Fruit fly (Drosophila melanogaster) whole organism, adult: ENCODE measurements around the gene CG7110.
"Not testable (repeated sequence)": the region's sequence is repeated elsewhere in the genome, so short reads cannot be mapped to it uniquely, and the experiment has no call there.

Experiments
- CG12768 ChIP-seq: fragments of 200-800 bp; sonication (Bioruptor generic); optimal IDR thresholded peaks from 2 replicates; lab custom pipeline; 2017; ENCODE audit warnings: missing biosample characterization, missing genetic modification characterization, mild to moderate bottlenecking, moderate library complexity, missing genetic modification reagents
- CG1620 ChIP-seq: fragments of 200-800 bp; sonication (Bioruptor generic); optimal IDR thresholded peaks from 2 replicates; lab custom pipeline; 2016; ENCODE audit warnings: missing biosample characterization, missing genetic modification characterization
- CG5204 ChIP-seq: fragments of 200-800 bp; sonication (Bioruptor generic); optimal IDR thresholded peaks from 2 replicates; lab custom pipeline; 2016; ENCODE audit warnings: missing biosample characterization, missing genetic modification characterization
- CG7045 ChIP-seq: fragments of 200-800 bp; sonication (Bioruptor generic); optimal IDR thresholded peaks from 2 replicates; lab custom pipeline; 2017; ENCODE audit warnings: missing biosample characterization, mild to moderate bottlenecking, missing genetic modification characterization
- CG7101 ChIP-seq: fragments of 200-800 bp; sonication (Bioruptor generic); optimal IDR thresholded peaks from 2 replicates; lab custom pipeline; 2018; ENCODE audit warnings: missing biosample characterization, mild to moderate bottlenecking, missing genetic modification characterization, moderate library complexity
- Crg-1 ChIP-seq: fragments of 200-800 bp; sonication (Bioruptor generic); optimal IDR thresholded peaks from 2 replicates; lab custom pipeline; 2016; ENCODE audit warnings: missing biosample characterization, missing genetic modification characterization
- Hr96 ChIP-seq: fragments of 200-800 bp; sonication (Bioruptor generic); optimal IDR thresholded peaks from 2 replicates; lab custom pipeline; 2016; ENCODE audit warnings: missing biosample characterization, missing genetic modification characterization
- Mnt ChIP-seq: fragments of 200-800 bp; sonication (Bioruptor generic); optimal IDR thresholded peaks from 2 replicates; lab custom pipeline; 2016; ENCODE audit warnings: missing biosample characterization, mild to moderate bottlenecking, missing genetic modification characterization
- cnc ChIP-seq, 2 experiments: fragments of >200 bp; optimal IDR thresholded peaks; 2 replicates each; lab custom pipeline; 2017
- kay ChIP-seq: fragments of 200-800 bp; sonication (Bioruptor generic); peaks from one replicate; lab custom pipeline; 2016; ENCODE audit warnings: missing biosample characterization, missing genetic modification characterization, borderline replicate concordance
- ovo ChIP-seq: fragments of 200-800 bp; sonication (Bioruptor generic); optimal IDR thresholded peaks from 2 replicates; lab custom pipeline; 2016; ENCODE audit warnings: missing biosample characterization, missing genetic modification characterization
- pad ChIP-seq: fragments of 200-800 bp; sonication (Bioruptor generic); optimal IDR thresholded peaks from 3 replicates; lab custom pipeline; 2017; ENCODE audit warnings: missing biosample characterization, missing genetic modification characterization, mild to moderate bottlenecking, moderate library complexity, missing genetic modification reagents
- tj ChIP-seq: fragments of 200-800 bp; sonication (Bioruptor generic); optimal IDR thresholded peaks from 3 replicates; lab custom pipeline; 2017; ENCODE audit warnings: missing biosample characterization, mild to moderate bottlenecking, missing genetic modification characterization, moderate library complexity
- toe ChIP-seq: fragments of 200-800 bp; sonication (Bioruptor generic); optimal IDR thresholded peaks from 2 replicates; lab custom pipeline; 2016; ENCODE audit warnings: missing biosample characterization, missing genetic modification characterization

- not testable (repeated sequence) for TF ChIP-seq ovo (GFP tag; lab: Kevin White, UChicago); cnc (optimal IDR thresholded peaks at IDR 0.05; lab: Kevin White, UChicago); Hr96 (GFP tag; lab: Kevin White, UChicago); CG12768 (GFP tag; lab: Kevin White, UChicago); tj; pad (GFP tag; lab: Kevin White, UChicago); CG7101 (tag; lab: Kevin White, UChicago); Crg-1; toe (GFP tag; lab: Kevin White, UChicago); Mnt (GFP tag; lab: Kevin White, UChicago); CG1620 (GFP tag; lab: Kevin White, UChicago); kay (GFP tag; lab: Kevin White, UChicago); CG5204 (GFP tag; lab: Kevin White, UChicago); CG7045 (GFP tag; lab: Kevin White, UChicago)
Observed at dm6 chr2L:13449397-13449796, 50.6 kb downstream of the CG7110 start, which contains the start of gene Hsp60D.
